Fruit fly (Drosophila melanogaster) whole organism, wandering third instar larva: ENCODE measurements around the gene shf.

Experiments
- Abd-B ChIP-seq: fragments of >200 bp; optimal IDR thresholded peaks from 2 replicates; lab custom pipeline; 2017; ENCODE audit warnings: missing biosample characterization, missing genetic modification characterization
- CG32264 ChIP-seq: fragments of 200-800 bp; sonication (Bioruptor generic); optimal IDR thresholded peaks from 2 replicates; lab custom pipeline; 2016; ENCODE audit warnings: missing biosample characterization, missing genetic modification characterization
- CG9705 ChIP-seq: fragments of 200-800 bp; sonication (Bioruptor generic); optimal IDR thresholded peaks from 2 replicates; lab custom pipeline; 2018; ENCODE audit warnings: missing biosample characterization, mild to moderate bottlenecking, missing genetic modification characterization
- CrebA ChIP-seq: fragments of 200-800 bp; sonication (Bioruptor generic); optimal IDR thresholded peaks from 2 replicates; lab custom pipeline; 2016; ENCODE audit warnings: missing biosample characterization, mild to moderate bottlenecking, missing genetic modification characterization, borderline replicate concordance
- Dfd ChIP-seq: fragments of >200 bp; optimal IDR thresholded peaks from 2 replicates; lab custom pipeline; 2017; ENCODE audit warnings: missing biosample characterization, missing genetic modification characterization
- Dif ChIP-seq: fragments of 200-275, 200-300 bp; sonication (Bioruptor generic); optimal IDR thresholded peaks from 2 replicates; lab custom pipeline; 2018; ENCODE audit warnings: missing biosample characterization, missing genetic modification characterization; ENCODE audit not compliant: partially characterized antibody
- GATAd ChIP-seq: sonication (Bioruptor generic); optimal IDR thresholded peaks from 2 replicates; lab custom pipeline; 2016; ENCODE audit warnings: missing biosample characterization, missing genetic modification characterization
- HLH106 ChIP-seq: fragments of 200-800 bp; optimal IDR thresholded peaks from 3 replicates; lab custom pipeline; 2019; ENCODE audit warnings: missing biosample characterization, mild to moderate bottlenecking, missing genetic modification characterization, moderate library complexity
- Hnf4 ChIP-seq: fragments of 200-800 bp; sonication (Bioruptor generic); optimal IDR thresholded peaks from 2 replicates; lab custom pipeline; 2016; ENCODE audit warnings: missing biosample characterization, mild to moderate bottlenecking, missing genetic modification characterization
- Hr78 ChIP-seq: fragments of >200 bp; optimal IDR thresholded peaks from 2 replicates; lab custom pipeline; 2017; ENCODE audit warnings: missing biosample characterization, missing genetic modification characterization
- Hr83 ChIP-seq: fragments of 200-300 bp; sonication (Bioruptor generic); optimal IDR thresholded peaks from 2 replicates; lab custom pipeline; 2016; ENCODE audit warnings: missing biosample characterization, mild to moderate bottlenecking, missing genetic modification characterization, moderate library complexity; ENCODE audit not compliant: poor library complexity, severe bottlenecking
- Jra ChIP-seq: sonication (Bioruptor generic); optimal IDR thresholded peaks from 2 replicates; lab custom pipeline; 2016; ENCODE audit warnings: missing biosample characterization, missing genetic modification characterization
- Mio ChIP-seq: sonication (Bioruptor generic); optimal IDR thresholded peaks from 2 replicates; lab custom pipeline; 2016; ENCODE audit warnings: missing biosample characterization, missing genetic modification characterization
- Myc ChIP-seq: fragments of >200 bp; optimal IDR thresholded peaks from 2 replicates; lab custom pipeline; 2017
- N ChIP-seq: fragments of >200 bp; optimal IDR thresholded peaks from 2 replicates; lab custom pipeline; 2018; ENCODE audit warnings: missing biosample characterization, missing external identifiers, missing genetic modification characterization
- OdsH ChIP-seq: fragments of 200-800 bp; sonication (Bioruptor generic); optimal IDR thresholded peaks from 2 replicates; lab custom pipeline; 2016; ENCODE audit warnings: missing biosample characterization, mild to moderate bottlenecking, missing genetic modification characterization
- Rel ChIP-seq, 2 experiments: fragments of 200-800 bp; sonication (Bioruptor generic) in 1 of 2; optimal IDR thresholded peaks; 2 replicates in 1 of 2; 3 replicates in 1 of 2; lab custom pipeline; 2016 to 2019; ENCODE audit warnings: mild to moderate bottlenecking in 2 of 2, missing biosample characterization in 2 of 2, missing genetic modification characterization in 2 of 2, moderate library complexity in 1 of 2
- Sp1 ChIP-seq: fragments of 200-800 bp; sonication (Bioruptor generic); optimal IDR thresholded peaks from 3 replicates; lab custom pipeline; 2019; ENCODE audit warnings: missing biosample characterization, mild to moderate bottlenecking, missing genetic modification characterization, moderate library complexity
- Vsx2 ChIP-seq: fragments of 200-300, 225-300 bp; sonication (Bioruptor generic); optimal IDR thresholded peaks from 2 replicates; lab custom pipeline; 2018; ENCODE audit warnings: missing biosample characterization, missing genetic modification characterization; ENCODE audit not compliant: partially characterized antibody
- br ChIP-seq: fragments of 200-800 bp; sonication (Bioruptor generic); optimal IDR thresholded peaks from 2 replicates; lab custom pipeline; 2016; ENCODE audit warnings: missing biosample characterization, missing genetic modification characterization
- brk ChIP-seq: fragments of 200-800 bp; sonication (Bioruptor generic); optimal IDR thresholded peaks from 2 replicates; lab custom pipeline; 2016; ENCODE audit warnings: missing biosample characterization, mild to moderate bottlenecking, missing genetic modification characterization
- dl ChIP-seq, 2 experiments: fragments of 175-275, 200-275 bp in 1 of 2; fragments of 200-275 bp in 1 of 2; sonication (Bioruptor generic); optimal IDR thresholded peaks; lab custom pipeline; 2018; ENCODE audit warnings: mild to moderate bottlenecking in 2 of 2, missing biosample characterization in 2 of 2, missing genetic modification characterization in 2 of 2, moderate library complexity in 2 of 2; ENCODE audit not compliant: partially characterized antibody in 2 of 2, insufficient read depth in 1 of 2
- dmrt93B ChIP-seq: fragments of 200-800 bp; sonication (Bioruptor generic); optimal IDR thresholded peaks from 2 replicates; lab custom pipeline; 2018; ENCODE audit warnings: missing biosample characterization, mild to moderate bottlenecking, missing genetic modification characterization
- dsf ChIP-seq: sonication (Bioruptor generic); optimal IDR thresholded peaks from 2 replicates; lab custom pipeline; 2016; ENCODE audit warnings: missing biosample characterization, missing genetic modification characterization, borderline replicate concordance
- ey ChIP-seq: fragments of 200-800 bp; sonication (Bioruptor generic); optimal IDR thresholded peaks from 2 replicates; lab custom pipeline; 2016; ENCODE audit warnings: missing biosample characterization, missing genetic modification characterization
- foxo ChIP-seq, 2 experiments: fragments of 200-800 bp; sonication (Bioruptor generic); optimal IDR thresholded peaks; 2 replicates in 1 of 2; 3 replicates in 1 of 2; lab custom pipeline; 2016 to 2017; ENCODE audit warnings: missing biosample characterization in 2 of 2, missing genetic modification characterization in 2 of 2
- fru ChIP-seq: fragments of 200-800 bp; sonication (Bioruptor generic); optimal IDR thresholded peaks from 3 replicates; lab custom pipeline; 2016; ENCODE audit warnings: missing biosample characterization, mild to moderate bottlenecking, missing genetic modification characterization
- h ChIP-seq: fragments of 200-800 bp; sonication (Bioruptor generic); optimal IDR thresholded peaks from 3 replicates; lab custom pipeline; 2016; ENCODE audit warnings: missing biosample characterization, mild to moderate bottlenecking, missing genetic modification characterization
- jim ChIP-seq: fragments of 175-275, 200-325 bp; sonication (Bioruptor generic); optimal IDR thresholded peaks from 2 replicates; lab custom pipeline; 2016; ENCODE audit warnings: missing biosample characterization, mild to moderate bottlenecking, missing genetic modification characterization
- lola ChIP-seq: fragments of >200 bp; optimal IDR thresholded peaks from 2 replicates; lab custom pipeline; 2017; ENCODE audit warnings: missing biosample characterization, missing genetic modification characterization
- pan ChIP-seq: fragments of >200 bp; optimal IDR thresholded peaks from 2 replicates; lab custom pipeline; 2017
- psq ChIP-seq: fragments of 200-800 bp; sonication (Bioruptor generic); optimal IDR thresholded peaks from 3 replicates; lab custom pipeline; 2017; ENCODE audit warnings: missing biosample characterization, mild to moderate bottlenecking, missing genetic modification characterization, moderate library complexity
- rgr ChIP-seq: fragments of 200-800 bp; sonication (Bioruptor generic); optimal IDR thresholded peaks from 3 replicates; lab custom pipeline; 2016; ENCODE audit warnings: missing biosample characterization, mild to moderate bottlenecking, missing genetic modification characterization
- sage ChIP-seq: fragments of 200-800 bp; sonication (Bioruptor generic); optimal IDR thresholded peaks from 2 replicates; lab custom pipeline; 2016; ENCODE audit warnings: missing biosample characterization, mild to moderate bottlenecking, missing genetic modification characterization
- sv ChIP-seq: fragments of 200-800 bp; sonication (Bioruptor generic); optimal IDR thresholded peaks from 3 replicates; lab custom pipeline; 2016; ENCODE audit warnings: missing biosample characterization, missing genetic modification characterization
- tai ChIP-seq: sonication (Bioruptor generic); optimal IDR thresholded peaks from 2 replicates; lab custom pipeline; 2016; ENCODE audit warnings: missing biosample characterization, missing genetic modification characterization
- usp ChIP-seq: fragments of >200 bp; optimal IDR thresholded peaks from 2 replicates; lab custom pipeline; 2017; ENCODE audit warnings: missing biosample characterization, missing genetic modification characterization
- woc ChIP-seq: sonication (Bioruptor generic); optimal IDR thresholded peaks from 2 replicates; lab custom pipeline; 2016; ENCODE audit warnings: missing biosample characterization, mild to moderate bottlenecking, missing genetic modification characterization

Gene shf

dm6 chrX:6803880-6804484 is 24.5 kb upstream of the shf start:
- TF ChIP-seq Dif (GFP tag; lab: Kevin White, UChicago) (no peak), N (no peak), Sp1 (GFP tag; lab: Kevin White, UChicago) (no peak), woc (GFP tag; lab: Kevin White, UChicago) (no peak), OdsH (GFP tag; lab: Kevin White, UChicago) (no peak), Hr78 (GFP tag; lab: Kevin White, UChicago) (no peak), rgr (GFP tag; lab: Kevin White, UChicago) (no peak), sage (no peak), psq (GFP tag; lab: Kevin White, UChicago) (no peak), fru (GFP tag; lab: Kevin White, UChicago) (no peak), GATAd (GFP tag; lab: Kevin White, UChicago) (no peak), br (GFP tag; lab: Kevin White, UChicago) (no peak), pan (lab: Kevin White, UChicago) (no peak), foxo (GFP tag; optimal IDR thresholded peaks at IDR 0.05; lab: Kevin White, UChicago) (no peak)

dm6 chrX:6803312-6803794 is 23.9 kb upstream of the shf start, which contains the start of the genes C3G and pod1:
TSS of gene C3G (minus strand) at chrX:6803593.
TSS of gene pod1 (plus strand) at chrX:6803684.
- TF ChIP-seq foxo (GFP tag; optimal IDR thresholded peaks at IDR 0.05; lab: Kevin White, UChicago) (peak in 1 of 2 experiments; percentile 57), br (GFP tag; lab: Kevin White, UChicago) (peak; percentile 46), ey (GFP tag; lab: Kevin White, UChicago) (peak; percentile 2), Hr83 (GFP tag; lab: Kevin White, UChicago) (peak; percentile 79), Jra (GFP tag; lab: Kevin White, UChicago) (peak; percentile 72), rgr (GFP tag; lab: Kevin White, UChicago) (peak; percentile 13), CG32264 (GFP tag; lab: Kevin White, UChicago) (no peak), tai (GFP tag; lab: Kevin White, UChicago) (no peak), CrebA (GFP tag; lab: Kevin White, UChicago) (no peak), Rel (GFP tag; optimal IDR thresholded peaks at IDR 0.05; lab: Kevin White, UChicago) (peak; percentile 42), Rel (tag; optimal IDR thresholded peaks at IDR 0.05; lab: Kevin White, UChicago) (peak; percentile 36), fru (GFP tag; lab: Kevin White, UChicago) (peak; percentile 44), woc (GFP tag; lab: Kevin White, UChicago) (peak; percentile 11), Vsx2 (GFP tag; lab: Kevin White, UChicago) (no peak), OdsH (GFP tag; lab: Kevin White, UChicago) (no peak), Mio (GFP tag; lab: Kevin White, UChicago) (no peak), lola (GFP tag; lab: Kevin White, UChicago) (no peak), sv (GFP tag; lab: Kevin White, UChicago) (peak; percentile 32), Hnf4 (peak; percentile 71), pan (lab: Kevin White, UChicago) (no peak), psq (GFP tag; lab: Kevin White, UChicago) (no peak), sage (peak; percentile 29), dsf (GFP tag; lab: Kevin White, UChicago) (peak; percentile 59), HLH106 (tag; lab: Kevin White, UChicago) (no peak), Dif (GFP tag; lab: Kevin White, UChicago) (no peak), CG9705 (peak; percentile 3), usp (GFP tag; lab: Kevin White, UChicago) (no peak), h (GFP tag; lab: Kevin White, UChicago) (peak; percentile 62), Abd-B (no peak), N (peak; percentile 57), Myc (no peak), dl (GFP tag; optimal IDR thresholded peaks at IDR 0.05; lab: Kevin White, UChicago; ENCODE audit: insufficient read depth in 1 of 2, partially characterized antibody in 2 of 2) (no peak), Sp1 (GFP tag; lab: Kevin White, UChicago) (peak; percentile 11), Dfd (GFP tag; lab: Kevin White, UChicago) (no peak), jim (GFP tag; lab: Kevin White, UChicago) (no peak), Hr78 (GFP tag; lab: Kevin White, UChicago) (no peak), GATAd (GFP tag; lab: Kevin White, UChicago) (no peak), dmrt93B (no peak), brk (GFP tag; lab: Kevin White, UChicago) (peak; percentile 55)
